Worm (Caenorhabditis elegans): ENCODE measurements around the gene ZC412.3.
"Not testable (repeated sequence)": the region's sequence is repeated elsewhere in the genome, so short reads cannot be mapped to it uniquely, and the experiment has no call there.

The ZC412.3 gene

ce11 chrV:14895557-14895956 lies 24.2 kb upstream of the ZC412.3 start, which contains the start of gene mpst-3:
TSS of gene mpst-3 (plus strand) at chrV:14895647.
- TF ChIP-seq hmg-11 (tag; optimal IDR thresholded peaks at IDR 0.05), result no peak
- peak; percentile 27 for TF ChIP-seq pha-4 (tag; optimal IDR thresholded peaks at IDR 0.05)
- no peak for TF ChIP-seq zag-1 (tag; optimal IDR thresholded peaks at IDR 0.05)
- no peak for TF ChIP-seq tbx-2 (tag; optimal IDR thresholded peaks at IDR 0.05)
- TF ChIP-seq pqm-1 (tag; optimal IDR thresholded peaks at IDR 0.05), result peak; percentile 58
- peak; percentile 83 for TF ChIP-seq elt-2 (tag; optimal IDR thresholded peaks at IDR 0.05)

- TF ChIP-seq fkh-2 (tag; optimal IDR thresholded peaks at IDR 0.05) (no peak), fos-1 (tag; optimal IDR thresholded peaks at IDR 0.05) (no peak), nhr-23 (tag; optimal IDR thresholded peaks at IDR 0.05) (no peak), R02D3.7 (tag; optimal IDR thresholded peaks at IDR 0.05) (no peak)
Observed at ce11 chrV:14893355-14894050, 22.2 kb upstream of the ZC412.3 start, which contains the start of the genes mpst-2 and H12D21.5. TSS of gene mpst-2 (minus strand) at chrV:14893455. TSS of gene H12D21.5 (plus strand) at chrV:14894000.

ce11 chrV:14890782-14891181 lies 19.4 kb upstream of the ZC412.3 start, which contains the start of gene nspa-2:
TSS of gene nspa-2 (plus strand) at chrV:14891082.
- not testable (repeated sequence) for TF ChIP-seq fos-1, egl-5, nhr-76 (tag; optimal IDR thresholded peaks at IDR 0.05)

ce11 chrV:14877242-14877819 lies 6.0 kb upstream of the ZC412.3 start:
- TF ChIP-seq nhr-23 (tag; optimal IDR thresholded peaks at IDR 0.05) (peak; percentile 54), eor-1 (tag; optimal IDR thresholded peaks at IDR 0.05) (no peak)

- not testable (repeated sequence) for TF ChIP-seq sea-2 (GFP tag; optimal IDR thresholded peaks at IDR 0.05); mml-1 (tag; optimal IDR thresholded peaks at IDR 0.05); lsy-12 (tag; optimal IDR thresholded peaks at IDR 0.05)
Observed at ce11 chrV:14876724-14877123, 5.4 kb upstream of the ZC412.3 start, which contains the start of gene ZC412.10. TSS of gene ZC412.10 (minus strand) at chrV:14876824.

- TF ChIP-seq elt-3 (tag; optimal IDR thresholded peaks at IDR 0.05) (peak in 1 of 3 experiments; percentile 3), tbx-2 (tag; optimal IDR thresholded peaks at IDR 0.05) (peak; percentile 16), nfya-1 (tag; optimal IDR thresholded peaks at IDR 0.05; ENCODE audit: insufficient read depth) (peak; percentile 31), elt-2 (tag; optimal IDR thresholded peaks at IDR 0.05) (peak; percentile 0), lin-15B (tag; optimal IDR thresholded peaks at IDR 0.05) (peak; percentile 17), snpc-4 (tag; optimal IDR thresholded peaks at IDR 0.05) (peak; percentile 98), zag-1 (tag; optimal IDR thresholded peaks at IDR 0.05) (no peak), unc-62 (GFP tag; optimal IDR thresholded peaks at IDR 0.05) (no peak), nhr-23 (tag; optimal IDR thresholded peaks at IDR 0.05) (peak; percentile 3)
Observed at ce11 chrV:14876257-14876656, 4.9 kb upstream of the ZC412.3 start.

ce11 chrV:14875371-14875770 lies 4.0 kb upstream of the ZC412.3 start, which contains the start of gene ZC412.5:
TSS of gene ZC412.5 (minus strand) at chrV:14875471.
- no peak for TF ChIP-seq egl-27 (tag; optimal IDR thresholded peaks at IDR 0.05)
- TF ChIP-seq ztf-4 (tag; optimal IDR thresholded peaks at IDR 0.05), result no peak
- no peak for TF ChIP-seq ztf-11 (tag; optimal IDR thresholded peaks at IDR 0.05)
- no peak for TF ChIP-seq ceh-16 (tag; optimal IDR thresholded peaks at IDR 0.05)
- no peak for TF ChIP-seq ceh-82 (tag; optimal IDR thresholded peaks at IDR 0.05)
- no peak for TF ChIP-seq zag-1 (tag; optimal IDR thresholded peaks at IDR 0.05)

All from whole organism, L3 larva.